Worm (Caenorhabditis elegans): ENCODE results near the gene srv-34.

DNA sequence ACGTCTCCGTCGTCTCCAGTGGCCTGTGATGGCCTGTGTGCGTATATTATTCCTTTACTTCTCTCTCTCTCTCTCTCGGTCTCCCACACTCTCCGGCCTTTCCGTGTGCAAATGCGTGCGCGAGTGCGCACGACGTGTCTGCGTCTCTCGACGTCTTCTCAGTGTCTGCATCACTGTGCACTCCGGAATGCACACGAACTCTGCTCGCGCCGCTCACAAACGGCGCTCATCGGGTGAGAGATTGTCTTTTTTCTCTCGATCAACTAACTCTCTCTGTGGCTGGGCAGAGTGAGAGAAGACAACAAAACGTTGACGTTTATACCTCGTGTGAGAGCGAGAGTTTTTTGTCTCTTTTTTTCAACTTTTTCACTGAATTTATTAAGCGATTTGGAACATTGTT is 18.6 kb downstream of the srv-34 start:
- TF ChIP-seq dpl-1 (GFP tag; optimal IDR thresholded peaks at IDR 0.05) (peak; percentile 47), F44E2.7 (GFP tag; IDR thresholded peaks at IDR 0.05) (no peak), unc-62 (GFP tag; optimal IDR thresholded peaks at IDR 0.05 in 1 of 2) (peak in 1 of 2 experiments; percentile 97), unc-62 (tag; optimal IDR thresholded peaks at IDR 0.05) (no peak), nhr-237 (tag; optimal IDR thresholded peaks at IDR 0.05) (no peak), unc-130 (GFP tag; optimal IDR thresholded peaks at IDR 0.05) (peak; percentile 32), fkh-10 (GFP tag; optimal IDR thresholded peaks at IDR 0.05) (peak; percentile 58), daf-19 (GFP tag; conservative IDR thresholded peaks at IDR 0.05) (no peak), egl-27 (tag; optimal IDR thresholded peaks at IDR 0.05) (no peak), ama-1 (optimal IDR thresholded peaks at IDR 0.05) (no peak), aha-1 (tag) (peak; percentile 99), snpc-1.2 (GFP tag; IDR thresholded peaks at IDR 0.05) (no peak), ztf-11 (tag; optimal IDR thresholded peaks at IDR 0.05) (no peak), madf-9 (GFP tag; conservative IDR thresholded peaks at IDR 0.05) (peak; percentile 73), F26F4.8 (GFP tag; conservative IDR thresholded peaks at IDR 0.05) (no peak)
